Worm (Caenorhabditis elegans) whole organism, L1 larva: ENCODE results near the gene pdhb-1.
"Not testable (repeated sequence)": the region's sequence is repeated elsewhere in the genome, so short reads cannot be mapped to it uniquely, and the experiment has no call there.

ENCODE experiments used
- C16A3.4 ChIP-seq: fragments of 150-350 bp; optimal IDR thresholded peaks from 2 replicates; lab custom pipeline; 2014; ENCODE audit warnings: missing biosample characterization, missing genetic modification characterization
- C34B4.2 ChIP-seq: sonication (generic microtip); optimal IDR thresholded peaks from 2 replicates; lab custom pipeline; 2017; ENCODE audit warnings: mild to moderate bottlenecking, missing genetic modification characterization, missing compliant biosample characterization
- aha-1 ChIP-seq: fragments of 150-350 bp; optimal IDR thresholded peaks from 2 replicates; lab custom pipeline; 2014; ENCODE audit warnings: missing biosample characterization, missing genetic modification characterization
- alr-1 ChIP-seq: fragments of 200-800 bp; sonication (Bioruptor generic); optimal IDR thresholded peaks from 2 replicates; lab custom pipeline; 2018; ENCODE audit warnings: borderline replicate concordance, mild to moderate bottlenecking, missing genetic modification characterization, missing compliant biosample characterization
- aly-2 ChIP-seq: fragments of 150-350 bp; optimal IDR thresholded peaks from 2 replicates; lab custom pipeline; 2014; ENCODE audit warnings: missing biosample characterization, missing genetic modification characterization
- ama-1 ChIP-seq: fragments of 150-350 bp; optimal IDR thresholded peaks from 2 replicates; lab custom pipeline; 2014
- ceh-82 ChIP-seq, 3 experiments: fragments of 150-350 bp in 1 of 3; sonication (generic microtip) in 2 of 3; optimal IDR thresholded peaks; 2 replicates each; lab custom pipeline; 2014 to 2017; ENCODE audit warnings: missing biosample characterization in 3 of 3, missing genetic modification characterization in 3 of 3
- dsc-1 ChIP-seq: sonication (generic microtip); optimal IDR thresholded peaks from 2 replicates; lab custom pipeline; 2016; ENCODE audit warnings: mild to moderate bottlenecking, missing genetic modification characterization, missing compliant biosample characterization
- efl-1 ChIP-seq, 4 experiments: fragments of 150-350 bp; optimal IDR thresholded peaks in 3 of 4; peaks in 1 of 4; 1 replicate in 1 of 4; 2 replicates in 3 of 4; lab custom pipeline; 2014; ENCODE audit warnings: missing biosample characterization in 2 of 4, missing genetic modification characterization in 2 of 4, missing genetic modification reagents in 2 of 4
- egl-13 ChIP-seq: sonication (generic microtip); optimal IDR thresholded peaks from 2 replicates; lab custom pipeline; 2016; ENCODE audit warnings: missing genotype, missing genetic modification reagents, missing genetic modification characterization, missing compliant biosample characterization
- elt-2 ChIP-seq: sonication (generic microtip); optimal IDR thresholded peaks from 2 replicates; lab custom pipeline; 2016; ENCODE audit warnings: missing genetic modification characterization, mild to moderate bottlenecking, inconsistent platforms, missing compliant biosample characterization, missing genetic modification reagents
- elt-3 ChIP-seq, 6 experiments: fragments of 150-350 bp in 1 of 6; sonication (generic microtip); optimal IDR thresholded peaks; 2 replicates each; lab custom pipeline; 2017 to 2018; ENCODE audit warnings: missing biosample characterization in 6 of 6, missing genetic modification characterization in 6 of 6, inconsistent platforms in 1 of 6
- fkh-4 ChIP-seq: sonication (generic microtip); optimal IDR thresholded peaks from 2 replicates; lab custom pipeline; 2016; ENCODE audit warnings: missing compliant biosample characterization, missing genetic modification characterization, borderline replicate concordance
- fos-1 ChIP-seq: fragments of 150-350 bp; optimal IDR thresholded peaks from 2 replicates; lab custom pipeline; 2014; ENCODE audit warnings: missing biosample characterization, missing genetic modification characterization
- irx-1 ChIP-seq: sonication (generic microtip); optimal IDR thresholded peaks from 2 replicates; lab custom pipeline; 2016; ENCODE audit warnings: missing genetic modification characterization, missing compliant biosample characterization
- jun-1 ChIP-seq: fragments of 150-350 bp; optimal IDR thresholded peaks from 2 replicates; lab custom pipeline; 2014; ENCODE audit warnings: missing biosample characterization, missing genetic modification reagents, missing genetic modification characterization
- lin-13 ChIP-seq: fragments of 150-350 bp; optimal IDR thresholded peaks from 2 replicates; lab custom pipeline; 2014; ENCODE audit warnings: missing biosample characterization, missing genetic modification reagents, missing genetic modification characterization
- lin-39 ChIP-seq: fragments of 150-350 bp; optimal IDR thresholded peaks from 2 replicates; lab custom pipeline; 2014; ENCODE audit warnings: missing biosample characterization, missing genetic modification reagents, missing genetic modification characterization
- mdl-1 ChIP-seq, 2 experiments: fragments of 150-350 bp; optimal IDR thresholded peaks; 2 replicates each; lab custom pipeline; 2014 to 2017; ENCODE audit warnings: missing biosample characterization in 2 of 2, missing genetic modification characterization in 2 of 2, inconsistent platforms in 1 of 2
- mef-2 ChIP-seq: fragments of 150-350 bp; optimal IDR thresholded peaks from 2 replicates; lab custom pipeline; 2014; ENCODE audit warnings: missing biosample characterization, missing genetic modification characterization
- mep-1 ChIP-seq: fragments of 150-350 bp; optimal IDR thresholded peaks from 2 replicates; lab custom pipeline; 2014; ENCODE audit warnings: missing biosample characterization, missing genetic modification characterization
- nhr-19 ChIP-seq: fragments of 200-800 bp; sonication (Bioruptor generic); conservative IDR thresholded peaks from 2 replicates; pipeline ENCODE4 v1.3.6; 2022; ENCODE audit warnings: missing genetic modification characterization, missing compliant biosample characterization
- nhr-20 ChIP-seq: sonication (generic microtip); optimal IDR thresholded peaks from 2 replicates; lab custom pipeline; 2016; ENCODE audit warnings: mild to moderate bottlenecking, missing genetic modification characterization, missing compliant biosample characterization
- nhr-237 ChIP-seq: fragments of 150-350 bp; optimal IDR thresholded peaks from 2 replicates; lab custom pipeline; 2014; ENCODE audit warnings: missing biosample characterization, missing genetic modification characterization
- nhr-47 ChIP-seq: sonication (generic microtip); optimal IDR thresholded peaks from 2 replicates; lab custom pipeline; 2016; ENCODE audit warnings: mild to moderate bottlenecking, missing genetic modification characterization, moderate library complexity, missing compliant biosample characterization
- nhr-77 ChIP-seq: fragments of 150-350 bp; optimal IDR thresholded peaks from 2 replicates; lab custom pipeline; 2014; ENCODE audit warnings: missing biosample characterization, missing genetic modification characterization
- nhr-84 ChIP-seq: sonication (generic microtip); optimal IDR thresholded peaks from 2 replicates; lab custom pipeline; 2017; ENCODE audit warnings: missing biosample characterization, missing genetic modification characterization
- snu-23 ChIP-seq: sonication (generic microtip); optimal IDR thresholded peaks from 2 replicates; lab custom pipeline; 2016; ENCODE audit warnings: missing genetic modification characterization, missing compliant biosample characterization
- sup-37 ChIP-seq: fragments of 200-800 bp; sonication (Bioruptor generic); optimal IDR thresholded peaks from 2 replicates; lab custom pipeline; 2018; ENCODE audit warnings: mild to moderate bottlenecking, missing genetic modification characterization, missing compliant biosample characterization
- tbx-2 ChIP-seq: sonication (generic microtip); optimal IDR thresholded peaks from 2 replicates; lab custom pipeline; 2016; ENCODE audit warnings: missing genetic modification characterization, missing compliant biosample characterization
- tlp-1 ChIP-seq: fragments of 150-350 bp; optimal IDR thresholded peaks from 2 replicates; lab custom pipeline; 2014; ENCODE audit warnings: missing biosample characterization, missing genetic modification characterization
- unc-86 ChIP-seq: sonication (generic microtip); optimal IDR thresholded peaks from 2 replicates; lab custom pipeline; 2016; ENCODE audit warnings: missing genetic modification characterization, missing compliant biosample characterization
- xbp-1 ChIP-seq: sonication (generic microtip); optimal IDR thresholded peaks from 2 replicates; lab custom pipeline; 2016; ENCODE audit warnings: missing genetic modification characterization, missing compliant biosample characterization
- zip-4 ChIP-seq: fragments of 200-800 bp; sonication (Bioruptor generic); optimal IDR thresholded peaks from 2 replicates; lab custom pipeline; 2018; ENCODE audit warnings: mild to moderate bottlenecking, missing genetic modification characterization, moderate library complexity, missing compliant biosample characterization

pdhb-1 gene

ce11 chrIV:3394066-3394465, 5.4 kb upstream of the pdhb-1 start, which contains the start of gene C04C3.4:
TSS of gene C04C3.4 (plus strand) at chrIV:3394366.
- TF ChIP-seq mef-2; mdl-1 (tag; optimal IDR thresholded peaks at IDR 0.05; lab: Kevin White, UChicago); fkh-4 (tag; lab: Kevin White, UChicago): not testable (repeated sequence)

DNA sequence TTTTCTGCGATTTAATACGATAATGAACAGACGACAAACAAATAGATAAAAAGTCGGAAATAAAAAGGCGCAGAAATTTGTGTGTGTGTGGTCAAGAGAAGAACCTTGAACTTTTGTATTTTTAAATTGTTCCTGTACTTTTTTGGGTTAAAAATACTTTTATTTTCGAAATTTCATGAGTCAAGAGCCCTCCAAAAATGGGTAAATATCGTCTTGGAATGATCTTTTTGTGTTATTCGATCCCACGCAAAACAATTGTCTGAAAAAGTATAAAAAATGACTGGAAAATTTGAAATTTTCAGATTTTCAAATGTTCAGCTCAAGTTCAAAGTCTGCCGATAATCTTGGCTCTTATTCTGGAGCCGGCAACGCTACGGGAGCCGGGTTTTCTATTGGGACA, 3.9 kb upstream of the pdhb-1 start, which contains the start of gene C04C3.14:
C04C3.14 (plus strand) TSS at position 301 of the 400 bp plus-strand sequence.
- TF ChIP-seq mdl-1 (tag; optimal IDR thresholded peaks at IDR 0.05; lab: Kevin White, UChicago): no peak

ce11 chrIV:3398078-3398477, 1.4 kb upstream of the pdhb-1 start:
- TF ChIP-seq tlp-1 (tag; lab: Kevin White, UChicago) (no peak), tbx-2 (tag; lab: Kevin White, UChicago) (no peak), mep-1 (tag; lab: Kevin White, UChicago) (no peak), nhr-77 (no peak), C16A3.4 (tag; lab: Kevin White, UChicago) (no peak), dsc-1 (tag; lab: Kevin White, UChicago) (no peak), aly-2 (tag; lab: Kevin White, UChicago) (no peak), ama-1 (lab: Kevin White, UChicago) (no peak), sup-37 (GFP tag; lab: Kevin White, UChicago) (no peak), nhr-84 (tag; lab: Kevin White, UChicago) (no peak), egl-13 (tag; lab: Kevin White, UChicago) (no peak), nhr-20 (tag; lab: Kevin White, UChicago) (no peak), mef-2 (no peak), elt-3 (tag; optimal IDR thresholded peaks at IDR 0.05; lab: Kevin White, UChicago) (no peak)

- TF ChIP-seq elt-2 (tag; lab: Kevin White, UChicago): peak; percentile 58
- TF ChIP-seq fos-1 (tag; lab: Kevin White, UChicago): no peak
Measured at ce11 chrIV:3400941-3401340, 1.5 kb downstream of the pdhb-1 start.

- TF ChIP-seq unc-86 (tag; lab: Kevin White, UChicago): no peak
- no peak for TF ChIP-seq lin-39
- no peak for TF ChIP-seq mdl-1 (tag; optimal IDR thresholded peaks at IDR 0.05; lab: Kevin White, UChicago)
- TF ChIP-seq tbx-2 (tag; lab: Kevin White, UChicago): no peak
Measured at ce11 chrIV:3415383-3415782, 15.9 kb downstream of the pdhb-1 start, which contains the start of gene lgc-9. TSS of gene lgc-9 (plus strand) at chrIV:3415683.

ce11 chrIV:3418741-3419140, 19.3 kb downstream of the pdhb-1 start:
- no peak for TF ChIP-seq efl-1 (optimal IDR thresholded peaks at IDR 0.05; lab: Kevin White, UChicago)
- TF ChIP-seq efl-1 (GFP tag; optimal IDR thresholded peaks at IDR 0.05 in 1 of 2; lab: Kevin White, UChicago): peak in 1 of 2 experiments; percentile 37
- TF ChIP-seq nhr-84 (tag; lab: Kevin White, UChicago): no peak
- TF ChIP-seq, all 84 proteins: peak for 1

DNA sequence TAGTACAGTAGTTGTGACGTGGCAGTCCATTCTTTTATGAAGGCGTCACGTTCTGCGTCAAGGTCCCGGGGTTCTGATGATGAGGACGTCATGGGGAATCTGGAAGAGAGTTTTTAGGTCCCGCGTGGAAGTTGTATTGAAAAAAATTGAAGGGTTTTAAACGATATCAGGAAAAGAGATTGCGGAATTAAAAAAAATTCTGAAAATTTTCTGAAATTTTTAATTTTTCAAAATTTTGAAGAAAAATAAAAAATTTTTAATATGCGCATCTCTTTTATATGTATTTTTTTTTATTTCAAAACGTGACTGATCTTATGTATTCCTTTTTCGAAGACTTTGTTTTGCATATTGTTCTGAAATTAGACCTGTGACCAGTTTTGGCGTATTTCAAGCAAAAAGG, 23.0 kb downstream of the pdhb-1 start, which contains the start of gene C04C3.6:
C04C3.6 (minus strand) TSS at position 101 of the 400 bp plus-strand sequence.
- TF ChIP-seq lin-13 (GFP tag; lab: Kevin White, UChicago): no peak
- TF ChIP-seq irx-1: no peak
- no peak for TF ChIP-seq zip-4 (GFP tag; lab: Kevin White, UChicago)
- TF ChIP-seq alr-1 (tag; lab: Kevin White, UChicago): no peak
- TF ChIP-seq jun-1 (tag; lab: Kevin White, UChicago): no peak
- TF ChIP-seq nhr-19 (GFP tag; lab: Robert Waterston, UW): no peak
- TF ChIP-seq nhr-237 (tag; lab: Kevin White, UChicago): no peak
- no peak for TF ChIP-seq tlp-1 (tag; lab: Kevin White, UChicago)
- TF ChIP-seq snu-23 (GFP tag; lab: Kevin White, UChicago): no peak
- TF ChIP-seq aha-1 (tag; lab: Kevin White, UChicago): no peak
- no peak for TF ChIP-seq C34B4.2 (tag; lab: Kevin White, UChicago)
- TF ChIP-seq ceh-82 (tag; optimal IDR thresholded peaks at IDR 0.05; lab: Kevin White, UChicago): no peak
- TF ChIP-seq xbp-1: no peak
- no peak for TF ChIP-seq nhr-47
